Worm (Caenorhabditis elegans) whole organism, L3 larva: ENCODE results near the gene T05A8.11.

Source experiments
- R02D3.7 ChIP-seq: fragments of 150-350 bp; optimal IDR thresholded peaks from 2 replicates; lab custom pipeline; 2014; ENCODE audit warnings: missing biosample characterization, missing genetic modification characterization
- ZK546.5 ChIP-seq: sonication (generic microtip); optimal IDR thresholded peaks from 2 replicates; lab custom pipeline; 2017; ENCODE audit warnings: missing biosample characterization, missing genetic modification characterization
- ama-1 ChIP-seq: fragments of 150-350 bp; optimal IDR thresholded peaks from 2 replicates; lab custom pipeline; 2018
- ceh-16 ChIP-seq: sonication (generic microtip); optimal IDR thresholded peaks from 2 replicates; lab custom pipeline; 2017; ENCODE audit warnings: missing biosample characterization, missing genetic modification characterization
- ceh-82 ChIP-seq: fragments of 150-350 bp; optimal IDR thresholded peaks from 2 replicates; lab custom pipeline; 2014; ENCODE audit warnings: missing biosample characterization, missing genetic modification characterization
- daf-12 ChIP-seq: fragments of 150-350 bp; optimal IDR thresholded peaks from 2 replicates; lab custom pipeline; 2014; ENCODE audit warnings: missing biosample characterization, missing genetic modification reagents, missing genetic modification characterization
- egl-27 ChIP-seq: sonication (generic microtip); optimal IDR thresholded peaks from 4 replicates; lab custom pipeline; 2017; ENCODE audit warnings: missing biosample characterization, missing genetic modification reagents, missing genetic modification characterization
- elt-1 ChIP-seq: fragments of 150-350 bp; optimal IDR thresholded peaks from 2 replicates; lab custom pipeline; 2014; ENCODE audit warnings: missing biosample characterization, missing genetic modification characterization
- elt-2 ChIP-seq: sonication (generic microtip); optimal IDR thresholded peaks from 2 replicates; lab custom pipeline; 2016; ENCODE audit warnings: missing genetic modification reagents, mild to moderate bottlenecking, missing genetic modification characterization, missing compliant biosample characterization
- elt-3 ChIP-seq, 3 experiments: fragments of 150-350 bp in 1 of 3; sonication (generic microtip) in 2 of 3; optimal IDR thresholded peaks; 2 replicates in 2 of 3; 4 replicates in 1 of 3; lab custom pipeline; 2014 to 2017; ENCODE audit warnings: missing biosample characterization in 3 of 3, missing genetic modification characterization in 3 of 3
- eor-1 ChIP-seq, 2 experiments: fragments of 150-350 bp; optimal IDR thresholded peaks; 2 replicates each; lab custom pipeline; 2014 to 2018; ENCODE audit warnings: missing biosample characterization in 2 of 2, missing genetic modification characterization in 2 of 2
- fkh-10 ChIP-seq: sonication (generic microtip); optimal IDR thresholded peaks from 2 replicates; lab custom pipeline; 2017; ENCODE audit warnings: missing biosample characterization, missing genetic modification reagents, missing genetic modification characterization
- fkh-2 ChIP-seq: fragments of 150-350 bp; optimal IDR thresholded peaks from 2 replicates; lab custom pipeline; 2014; ENCODE audit warnings: missing biosample characterization, missing genetic modification reagents, missing genetic modification characterization
- fos-1 ChIP-seq: fragments of 150-350 bp; optimal IDR thresholded peaks from 2 replicates; lab custom pipeline; 2014; ENCODE audit warnings: missing biosample characterization, missing genetic modification characterization
- lin-39 ChIP-seq: fragments of 150-350 bp; optimal IDR thresholded peaks from 2 replicates; lab custom pipeline; 2018; ENCODE audit warnings: missing biosample characterization, missing genetic modification reagents, missing genetic modification characterization
- lsy-12 ChIP-seq: sonication (generic microtip); optimal IDR thresholded peaks from 2 replicates; lab custom pipeline; 2016; ENCODE audit warnings: mild to moderate bottlenecking, missing genetic modification characterization, missing compliant biosample characterization
- mml-1 ChIP-seq: fragments of 150-350 bp; sonication (generic microtip); optimal IDR thresholded peaks from 3 replicates; lab custom pipeline; 2014; ENCODE audit warnings: missing biosample characterization, missing genetic modification characterization
- nfya-1 ChIP-seq: sonication (generic microtip); optimal IDR thresholded peaks from 2 replicates; lab custom pipeline; 2017; ENCODE audit warnings: missing genetic modification characterization, mild to moderate bottlenecking, missing compliant biosample characterization, antibody characterized with exemption, moderate library complexity; ENCODE audit not compliant: insufficient read depth
- nhr-11 ChIP-seq: fragments of 150-350 bp; optimal IDR thresholded peaks from 2 replicates; lab custom pipeline; 2014; ENCODE audit warnings: missing biosample characterization, missing genetic modification characterization
- nhr-23 ChIP-seq: fragments of 150-350 bp; optimal IDR thresholded peaks from 2 replicates; lab custom pipeline; 2014; ENCODE audit warnings: missing biosample characterization, missing genetic modification reagents, missing genetic modification characterization
- nhr-237 ChIP-seq: fragments of 150-350 bp; optimal IDR thresholded peaks from 2 replicates; lab custom pipeline; 2014; ENCODE audit warnings: missing biosample characterization, missing genetic modification characterization
- nhr-25 ChIP-seq: sonication (generic microtip); optimal IDR thresholded peaks from 2 replicates; lab custom pipeline; 2017; ENCODE audit warnings: missing biosample characterization, missing genetic modification characterization
- nhr-28 ChIP-seq: fragments of 150-350 bp; optimal IDR thresholded peaks from 2 replicates; lab custom pipeline; 2014; ENCODE audit warnings: missing biosample characterization, missing genetic modification characterization
- nhr-43 ChIP-seq: sonication (generic microtip); optimal IDR thresholded peaks from 2 replicates; lab custom pipeline; 2016; ENCODE audit warnings: mild to moderate bottlenecking, missing genetic modification characterization, missing compliant biosample characterization; ENCODE audit not compliant: poor library complexity, severe bottlenecking
- nhr-76 ChIP-seq: fragments of 150-350 bp; sonication (generic microtip); optimal IDR thresholded peaks from 5 replicates; lab custom pipeline; 2014; ENCODE audit warnings: missing biosample characterization, missing genetic modification characterization
- nhr-77 ChIP-seq: fragments of 150-350 bp; optimal IDR thresholded peaks from 2 replicates; lab custom pipeline; 2014; ENCODE audit warnings: missing biosample characterization, missing genetic modification characterization
- pha-4 ChIP-seq: fragments of 150-350 bp; optimal IDR thresholded peaks from 2 replicates; lab custom pipeline; 2014; ENCODE audit warnings: missing biosample characterization, missing genetic modification reagents, missing genetic modification characterization
- pqm-1 ChIP-seq: fragments of 150-350 bp; optimal IDR thresholded peaks from 2 replicates; lab custom pipeline; 2017; ENCODE audit warnings: missing biosample characterization, missing genetic modification characterization, inconsistent platforms
- sea-2 ChIP-seq: fragments of 150-350 bp; sonication (generic microtip); optimal IDR thresholded peaks from 4 replicates; lab custom pipeline; 2014; ENCODE audit warnings: missing biosample characterization, missing genetic modification reagents, missing genetic modification characterization
- snpc-4 ChIP-seq: fragments of 150-350 bp; optimal IDR thresholded peaks from 2 replicates; lab custom pipeline; 2014; ENCODE audit warnings: missing biosample characterization, missing genetic modification characterization
- unc-39 ChIP-seq: sonication (generic microtip); optimal IDR thresholded peaks from 4 replicates; lab custom pipeline; 2017; ENCODE audit warnings: missing biosample characterization, missing genetic modification characterization
- ztf-4 ChIP-seq: fragments of 150-350 bp; optimal IDR thresholded peaks from 2 replicates; lab custom pipeline; 2014; ENCODE audit warnings: missing biosample characterization, missing genetic modification characterization

T05A8.11 gene

ce11 chrII:2725561-2725960, at the start of gene T05A8.11, which contains the start of gene nep-2:
Gene T05A8.11, minus strand, starts transcription at chrII:2725661.
Gene nep-2, minus strand, starts transcription at chrII:2725752.
- TF ChIP-seq pqm-1 (tag; lab: Kevin White, UChicago) (no peak), elt-2 (no peak), ceh-82 (tag; lab: Kevin White, UChicago) (no peak), elt-3 (tag; optimal IDR thresholded peaks at IDR 0.05; lab: Kevin White, UChicago) (no peak), mml-1 (tag; lab: Kevin White, UChicago) (no peak), fkh-10 (GFP tag; lab: Kevin White, UChicago) (no peak)

ce11 chrII:2774904-2775303, 49.4 kb upstream of the T05A8.11 start, which contains the start of gene fbxb-111:
Gene fbxb-111, minus strand, starts transcription at chrII:2775004.
- TF ChIP-seq ZK546.5: no peak
- TF ChIP-seq nhr-25 (tag; lab: Kevin White, UChicago): no peak
- TF ChIP-seq daf-12 (tag; lab: Kevin White, UChicago): no peak

DNA sequence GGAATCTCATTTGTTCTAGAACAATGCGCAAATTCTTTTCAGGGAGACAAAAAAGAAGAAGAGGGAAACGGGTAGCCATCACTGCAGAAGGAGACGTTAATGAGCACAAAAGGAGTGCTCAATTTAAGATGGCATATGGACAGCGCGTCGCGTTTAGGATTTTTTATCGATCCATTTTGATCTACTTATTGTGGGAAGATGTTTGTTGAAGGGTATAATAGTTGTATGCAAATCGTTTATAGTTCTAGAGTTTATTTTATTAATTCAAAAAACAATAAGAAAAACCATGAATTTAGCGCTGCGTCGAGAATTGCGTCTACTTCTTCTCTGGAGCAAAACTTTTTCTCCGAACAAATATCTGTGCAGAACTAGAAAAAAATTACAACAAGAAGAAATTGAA, 48.1 kb upstream of the T05A8.11 start, which contains the start of gene sdz-9:
Gene sdz-9, minus strand, starts transcription at position 101 of the 400 bp plus-strand sequence.
- TF ChIP-seq fkh-10 (GFP tag; lab: Kevin White, UChicago) (no peak), nhr-23 (tag; lab: Kevin White, UChicago) (no peak), nhr-25 (tag; lab: Kevin White, UChicago) (no peak), elt-2 (no peak), ceh-82 (tag; lab: Kevin White, UChicago) (no peak), elt-3 (tag; optimal IDR thresholded peaks at IDR 0.05; lab: Kevin White, UChicago) (no peak), sea-2 (no peak), R02D3.7 (tag; lab: Kevin White, UChicago) (no peak), pqm-1 (tag; lab: Kevin White, UChicago) (no peak), lin-39 (tag; lab: Kevin White, UChicago) (no peak), nfya-1 (tag; lab: Kevin White, UChicago) (no peak), fos-1 (tag; lab: Kevin White, UChicago) (no peak), nhr-43 (no peak), egl-27 (tag; lab: Kevin White, UChicago) (no peak), unc-39 (tag; lab: Kevin White, UChicago) (no peak), ama-1 (lab: Kevin White, UChicago) (no peak)

- TF ChIP-seq pqm-1 (tag; lab: Kevin White, UChicago) (no peak), mml-1 (tag; lab: Kevin White, UChicago) (no peak)
- TF ChIP-seq, all 47 proteins: peak for 0
Observed at ce11 chrII:2772166-2772565, 46.7 kb upstream of the T05A8.11 start, which contains the start of gene sdz-10. Gene sdz-10, minus strand, starts transcription at chrII:2772266.

DNA sequence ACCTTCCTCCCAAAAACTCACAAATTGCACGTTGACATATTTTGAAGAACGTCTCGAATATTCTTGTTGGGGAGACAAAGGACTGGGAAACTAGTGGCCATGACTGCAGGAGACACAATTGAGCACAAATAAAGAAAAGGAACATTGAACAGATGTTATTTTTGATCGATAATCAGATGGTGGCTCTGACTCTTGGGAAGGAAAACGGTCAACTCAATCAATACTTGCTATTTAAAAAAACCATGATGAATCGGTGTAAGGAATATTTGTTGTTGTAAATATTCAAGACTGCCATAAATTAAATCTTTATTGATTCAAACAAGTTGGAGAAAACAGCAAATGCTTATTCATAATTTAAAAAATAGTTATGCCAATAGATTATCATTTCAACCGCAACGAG, 45.3 kb upstream of the T05A8.11 start, which contains the start of gene fbxb-105:
Gene fbxb-105, minus strand, starts transcription at position 101 of the 400 bp plus-strand sequence.
- TF ChIP-seq nhr-11 (tag; lab: Kevin White, UChicago) (no peak), ceh-82 (tag; lab: Kevin White, UChicago) (no peak), snpc-4 (no peak), nhr-76 (tag; lab: Kevin White, UChicago) (no peak), eor-1 (tag; optimal IDR thresholded peaks at IDR 0.05; lab: Kevin White, UChicago) (no peak), elt-1 (tag; lab: Kevin White, UChicago) (no peak), nhr-237 (tag; lab: Kevin White, UChicago) (no peak), fkh-2 (tag; lab: Kevin White, UChicago) (no peak), lsy-12 (tag; lab: Kevin White, UChicago) (no peak), elt-2 (no peak), fos-1 (tag; lab: Kevin White, UChicago) (no peak), nhr-25 (tag; lab: Kevin White, UChicago) (no peak), ceh-16 (tag; lab: Kevin White, UChicago) (no peak), pha-4 (tag; lab: Kevin White, UChicago) (no peak), nhr-43 (no peak), nhr-77 (no peak), ztf-4 (tag; lab: Kevin White, UChicago) (no peak), nhr-28 (tag; lab: Kevin White, UChicago) (no peak)
- TF ChIP-seq, all 47 proteins: peak for 0
